Worm (Caenorhabditis elegans) whole organism, L4 larva: Measurements from ENCODE around the gene mtp-18.
A peak's percentile ranks its signal among the peaks of the same experiment; 100 is the strongest.

Experiments used
- F26F4.8 ChIP-seq: fragments of 200-800 bp; sonication (Bioruptor generic); conservative IDR thresholded peaks from 2 replicates; pipeline ENCODE4 v1.3.6; 2022; ENCODE audit warnings: missing genetic modification characterization, missing compliant biosample characterization
- F44E2.7 ChIP-seq: fragments of 200-800 bp; sonication (Bioruptor generic); IDR thresholded peaks from 2 replicates; pipeline ENCODE4 v2.1.2; 2022; ENCODE audit warnings: missing genetic modification characterization, missing compliant biosample characterization
- Y105C5A.15 ChIP-seq: fragments of 200-800 bp; sonication (Bioruptor generic); IDR thresholded peaks from 2 replicates; pipeline ENCODE4 v1.3.6; 2022; ENCODE audit warnings: missing genetic modification characterization, missing compliant biosample characterization
- Y48G9A.11 ChIP-seq: fragments of 200-800 bp; sonication (Bioruptor generic); IDR thresholded peaks from 2 replicates; pipeline ENCODE4 v1.3.6; 2022; ENCODE audit warnings: missing genetic modification reagents, missing genetic modification characterization, missing compliant biosample characterization
- Y75B8A.6 ChIP-seq: fragments of 200-800 bp; sonication (Bioruptor generic); IDR thresholded peaks from 2 replicates; pipeline ENCODE4 v1.3.6; 2022; ENCODE audit warnings: missing genetic modification reagents, missing genetic modification characterization, missing compliant biosample characterization
- ZK337.2 ChIP-seq: fragments of 200-800 bp; sonication (Bioruptor generic); IDR thresholded peaks from 2 replicates; pipeline ENCODE4 v1.3.6; 2022; ENCODE audit warnings: missing genetic modification reagents, missing genetic modification characterization, missing compliant biosample characterization
- aha-1 ChIP-seq: fragments of 150-350 bp; peaks from one replicate; lab custom pipeline; 2014; ENCODE audit warnings: missing biosample characterization, missing genetic modification characterization
- aly-2 ChIP-seq: sonication (generic microtip); optimal IDR thresholded peaks from 2 replicates; lab custom pipeline; 2018; ENCODE audit warnings: missing biosample characterization, missing genetic modification characterization
- attf-4 ChIP-seq: sonication (generic microtip); optimal IDR thresholded peaks from 3 replicates; lab custom pipeline; 2017; ENCODE audit warnings: missing biosample characterization, missing genetic modification characterization
- ceh-44 ChIP-seq: fragments of 200-800 bp; sonication (Bioruptor generic); IDR thresholded peaks from 2 replicates; pipeline ENCODE4 v1.3.6; 2022; ENCODE audit warnings: missing genetic modification reagents, missing genetic modification characterization, missing compliant biosample characterization
- ceh-62 ChIP-seq: sonication (generic microtip); optimal IDR thresholded peaks from 2 replicates; lab custom pipeline; 2017; ENCODE audit warnings: missing biosample characterization, missing genetic modification characterization
- ces-1 ChIP-seq: fragments of 150-350 bp; sonication (generic microtip); optimal IDR thresholded peaks from 4 replicates; lab custom pipeline; 2014; ENCODE audit warnings: missing biosample characterization, missing genetic modification reagents, missing genetic modification characterization
- ctbp-1 ChIP-seq: fragments of 200-800 bp; sonication (Bioruptor generic); IDR thresholded peaks from 2 replicates; pipeline ENCODE4 v1.3.6; 2022; ENCODE audit warnings: missing genetic modification reagents, missing genetic modification characterization, missing compliant biosample characterization
- daf-12 ChIP-seq: fragments of 150-350 bp; optimal IDR thresholded peaks from 2 replicates; lab custom pipeline; 2014; ENCODE audit warnings: missing biosample characterization, missing genetic modification reagents, missing genetic modification characterization
- daf-16 ChIP-seq, 3 experiments: sonication (generic microtip); optimal IDR thresholded peaks; 2 replicates each; lab custom pipeline; 2016 to 2017; ENCODE audit warnings: missing genetic modification characterization in 3 of 3, missing genetic modification reagents in 3 of 3, mild to moderate bottlenecking in 2 of 3, missing compliant biosample characterization in 2 of 3, missing biosample characterization in 1 of 3, moderate library complexity in 1 of 3
- daf-8 ChIP-seq: fragments of 200-800 bp; sonication (Bioruptor generic); IDR thresholded peaks from 2 replicates; pipeline ENCODE4 v1.3.6; 2022; ENCODE audit warnings: missing genetic modification characterization, missing compliant biosample characterization
- dmd-6 ChIP-seq: fragments of 200-800 bp; sonication (Bioruptor generic); IDR thresholded peaks from 2 replicates; pipeline ENCODE4 v1.3.6; 2022; ENCODE audit warnings: missing genetic modification reagents, missing genetic modification characterization, missing compliant biosample characterization
- dmd-9 ChIP-seq: fragments of 200-800 bp; sonication (Bioruptor generic); IDR thresholded peaks from 2 replicates; pipeline ENCODE4 v1.3.6; 2022; ENCODE audit warnings: missing genetic modification reagents, missing genetic modification characterization, missing compliant biosample characterization
- dve-1 ChIP-seq: sonication (generic microtip); optimal IDR thresholded peaks from 2 replicates; lab custom pipeline; 2017; ENCODE audit warnings: antibody characterized with exemption, mild to moderate bottlenecking, missing genetic modification characterization, missing compliant biosample characterization; ENCODE audit not compliant: insufficient read depth
- egl-43 ChIP-seq: fragments of 200-800 bp; sonication (Bioruptor generic); IDR thresholded peaks from 2 replicates; pipeline ENCODE4 v1.3.6; 2022; ENCODE audit warnings: missing genetic modification reagents, missing genetic modification characterization, missing compliant biosample characterization
- fkh-10 ChIP-seq: fragments of 150-350 bp; optimal IDR thresholded peaks from 2 replicates; lab custom pipeline; 2014; ENCODE audit warnings: missing biosample characterization, missing genetic modification reagents, missing genetic modification characterization
- hif-1 ChIP-seq, 2 experiments: sonication (generic microtip); optimal IDR thresholded peaks; 2 replicates each; lab custom pipeline; 2016 to 2017; ENCODE audit warnings: missing compliant biosample characterization in 2 of 2, missing genetic modification characterization in 2 of 2, missing genetic modification reagents in 2 of 2, missing genotype in 2 of 2, mild to moderate bottlenecking in 1 of 2
- hlh-11 ChIP-seq: fragments of 200-800 bp; sonication (Bioruptor generic); optimal IDR thresholded peaks from 2 replicates; lab custom pipeline; 2018; ENCODE audit warnings: mild to moderate bottlenecking, missing genetic modification characterization, missing compliant biosample characterization
- hlh-30 ChIP-seq: sonication (generic microtip); optimal IDR thresholded peaks from 2 replicates; lab custom pipeline; 2017; ENCODE audit warnings: antibody characterized with exemption, mild to moderate bottlenecking, missing genetic modification characterization, missing compliant biosample characterization; ENCODE audit not compliant: insufficient read depth
- jun-1 ChIP-seq: fragments of 150-350 bp; optimal IDR thresholded peaks from 2 replicates; lab custom pipeline; 2014; ENCODE audit warnings: missing biosample characterization, missing genetic modification reagents, missing genetic modification characterization
- lin-13 ChIP-seq: fragments of 150-350 bp; optimal IDR thresholded peaks from 2 replicates; lab custom pipeline; 2014; ENCODE audit warnings: missing biosample characterization, missing genetic modification reagents, missing genetic modification characterization
- lin-29 ChIP-seq: fragments of 200-800 bp; sonication (Bioruptor generic); IDR thresholded peaks from 2 replicates; pipeline ENCODE4 v1.3.6; 2022; ENCODE audit warnings: missing genetic modification reagents, missing genetic modification characterization, missing compliant biosample characterization
- lin-38 ChIP-seq: fragments of 200-800 bp; sonication (Bioruptor generic); IDR thresholded peaks from 2 replicates; pipeline ENCODE4 v1.3.6; 2022; ENCODE audit warnings: missing genetic modification reagents, missing genetic modification characterization, missing compliant biosample characterization
- madf-9 ChIP-seq: fragments of 200-800 bp; sonication (Bioruptor generic); conservative IDR thresholded peaks from 2 replicates; pipeline ENCODE4 v1.3.6; 2022; ENCODE audit warnings: missing genetic modification reagents, missing genetic modification characterization, missing compliant biosample characterization
- mxl-3 ChIP-seq: fragments of 200-800 bp; sonication (Bioruptor generic); optimal IDR thresholded peaks from 2 replicates; lab custom pipeline; 2018; ENCODE audit warnings: mild to moderate bottlenecking, missing genetic modification characterization, missing compliant biosample characterization
- nhr-10 ChIP-seq: fragments of 150-350 bp; optimal IDR thresholded peaks from 2 replicates; lab custom pipeline; 2014; ENCODE audit warnings: missing biosample characterization, missing genetic modification characterization
- nhr-102 ChIP-seq: sonication (generic microtip); optimal IDR thresholded peaks from 2 replicates; lab custom pipeline; 2016; ENCODE audit warnings: mild to moderate bottlenecking, missing genetic modification characterization, moderate library complexity, missing compliant biosample characterization
- nhr-11 ChIP-seq: fragments of 150-350 bp; optimal IDR thresholded peaks from 2 replicates; lab custom pipeline; 2014; ENCODE audit warnings: missing biosample characterization, missing genetic modification characterization
- nhr-25 ChIP-seq: sonication (generic microtip); optimal IDR thresholded peaks from 2 replicates; lab custom pipeline; 2017; ENCODE audit warnings: missing genetic modification characterization, mild to moderate bottlenecking, missing compliant biosample characterization, antibody characterized with exemption, moderate library complexity, borderline replicate concordance; ENCODE audit not compliant: insufficient read depth
- nhr-28 ChIP-seq: fragments of 150-350 bp; optimal IDR thresholded peaks from 2 replicates; lab custom pipeline; 2014; ENCODE audit warnings: missing biosample characterization, missing genetic modification characterization
- nhr-41 ChIP-seq: fragments of 200-800 bp; sonication (Bioruptor generic); IDR thresholded peaks from 2 replicates; pipeline ENCODE4 v1.3.6; 2022; ENCODE audit warnings: missing genetic modification reagents, missing genetic modification characterization, missing compliant biosample characterization
- nhr-48 ChIP-seq: sonication (generic microtip); optimal IDR thresholded peaks from 2 replicates; lab custom pipeline; 2016; ENCODE audit warnings: mild to moderate bottlenecking, missing genetic modification characterization, missing compliant biosample characterization
- nhr-76 ChIP-seq: fragments of 150-350 bp; optimal IDR thresholded peaks from 2 replicates; lab custom pipeline; 2014; ENCODE audit warnings: missing biosample characterization, missing genetic modification characterization
- pha-4 ChIP-seq, 2 experiments: fragments of 150-350 bp in 1 of 2; fragments of 200-800 bp in 1 of 2; sonication (Bioruptor generic) in 1 of 2; IDR thresholded peaks in 1 of 2; optimal IDR thresholded peaks in 1 of 2; 2 replicates each; pipeline versions ENCODE4 v1.3.6 to Lab custom; 2014 to 2022; ENCODE audit warnings: missing genetic modification characterization in 2 of 2, missing genetic modification reagents in 2 of 2, missing biosample characterization in 1 of 2, missing compliant biosample characterization in 1 of 2
- pqm-1 ChIP-seq: sonication (generic microtip); optimal IDR thresholded peaks from 2 replicates; lab custom pipeline; 2017; ENCODE audit warnings: missing biosample characterization, missing genetic modification characterization
- rbr-2 ChIP-seq: sonication (generic microtip); optimal IDR thresholded peaks from 2 replicates; lab custom pipeline; 2016; ENCODE audit warnings: missing genotype, missing genetic modification characterization, missing compliant biosample characterization
- set-16 ChIP-seq: fragments of 200-800 bp; sonication (Bioruptor generic); IDR thresholded peaks from 2 replicates; pipeline ENCODE4 v1.3.6; 2022; ENCODE audit warnings: missing genetic modification reagents, missing genetic modification characterization, missing compliant biosample characterization
- skn-1 ChIP-seq: fragments of 150-350 bp; optimal IDR thresholded peaks from 2 replicates; lab custom pipeline; 2014; ENCODE audit warnings: missing biosample characterization, missing genetic modification characterization
- snpc-1.2 ChIP-seq: fragments of 200-800 bp; sonication (Bioruptor generic); IDR thresholded peaks from 2 replicates; pipeline ENCODE4 v1.3.6; 2022; ENCODE audit warnings: missing genetic modification reagents, missing genetic modification characterization, missing compliant biosample characterization
- snpc-4 ChIP-seq: fragments of 150-350 bp; optimal IDR thresholded peaks from 2 replicates; lab custom pipeline; 2014; ENCODE audit warnings: missing biosample characterization, missing genetic modification characterization
- spr-3 ChIP-seq: fragments of 200-800 bp; sonication (Bioruptor generic); optimal IDR thresholded peaks from 2 replicates; lab custom pipeline; 2018; ENCODE audit warnings: mild to moderate bottlenecking, missing genetic modification characterization, missing compliant biosample characterization
- unc-62 ChIP-seq, 3 experiments: fragments of 150-350 bp in 1 of 3; sonication (generic microtip); optimal IDR thresholded peaks in 2 of 3; peaks in 1 of 3; 1 replicate in 1 of 3; 2 replicates in 2 of 3; lab custom pipeline; 2014 to 2017; ENCODE audit warnings: missing biosample characterization in 3 of 3, missing genetic modification characterization in 3 of 3, missing genetic modification reagents in 3 of 3, missing genotype in 1 of 3
- vab-7 ChIP-seq: fragments of 200-800 bp; sonication (Bioruptor generic); IDR thresholded peaks from 2 replicates; pipeline ENCODE4 v1.3.6; 2022; ENCODE audit warnings: missing genetic modification reagents, missing genetic modification characterization, missing compliant biosample characterization

mtp-18 gene

ce11 chrX:6207687-6208088 is 1.5 kb upstream of the mtp-18 start, which contains the start of gene T13C5.6 (continued):
- TF ChIP-seq snpc-4 (tag; lab: Kevin White, UChicago) (no peak), nhr-25 (tag; lab: Kevin White, UChicago) (peak; percentile 50), spr-3 (GFP tag; lab: Kevin White, UChicago) (peak; percentile 89), ceh-44 (GFP tag; lab: Robert Waterston, UW) (peak; percentile 79; the same call in 1 of the 2 replicates), rbr-2 (peak; percentile 94), jun-1 (tag; lab: Kevin White, UChicago) (peak; percentile 80), madf-9 (peak; percentile 84), Y105C5A.15 (peak; percentile 60; the same call in 1 of the 2 replicates), nhr-76 (tag; lab: Kevin White, UChicago) (no peak), attf-4 (tag; lab: Kevin White, UChicago) (no peak), nhr-28 (tag; lab: Kevin White, UChicago) (peak; percentile 78), daf-12 (tag; lab: Kevin White, UChicago) (no peak), fkh-10 (GFP tag; lab: Kevin White, UChicago) (peak; percentile 92), aly-2 (tag; lab: Kevin White, UChicago) (no peak), ces-1 (GFP tag; lab: Kevin White, UChicago) (peak; percentile 66), dve-1 (peak; percentile 92), skn-1 (tag; lab: Kevin White, UChicago) (no peak), vab-7 (GFP tag; lab: Robert Waterston, UW) (peak; percentile 75), F26F4.8 (GFP tag; lab: Robert Waterston, UW) (peak; percentile 85), egl-43 (GFP tag; lab: Robert Waterston, UW) (peak; percentile 98), lin-29 (GFP tag; lab: Robert Waterston, UW) (peak; percentile 78; the same call in 1 of the 2 replicates), ceh-62 (tag; lab: Kevin White, UChicago) (no peak), Y75B8A.6 (0 out of 2 replicates have a peak, but pooled peaks have one; percentile 72), pqm-1 (peak; percentile 52), dmd-6 (GFP tag; lab: Robert Waterston, UW) (peak; percentile 88), lin-13 (peak; percentile 92), mxl-3 (GFP tag; lab: Kevin White, UChicago) (peak; percentile 89), Y48G9A.11 (GFP tag; lab: Robert Waterston, UW) (peak; percentile 70), dmd-9 (GFP tag; lab: Robert Waterston, UW) (peak; percentile 84), ZK337.2 (GFP tag; lab: Robert Waterston, UW) (peak; percentile 91), daf-8 (GFP tag; lab: Robert Waterston, UW) (0 out of 2 replicates have a peak, but pooled peaks have one; percentile 27)

- no peak for TF ChIP-seq F44E2.7
- no peak for TF ChIP-seq nhr-11 (tag; lab: Kevin White, UChicago)
- TF ChIP-seq nhr-102: no peak
- peak in 1 of 2 experiments; percentile 90 for TF ChIP-seq unc-62 (GFP tag; optimal IDR thresholded peaks at IDR 0.05 in 1 of 2; lab: Kevin White, UChicago)
- no peak for TF ChIP-seq unc-62 (tag; optimal IDR thresholded peaks at IDR 0.05; lab: Kevin White, UChicago)
- no peak for TF ChIP-seq nhr-41 (GFP tag; lab: Robert Waterston, UW)
Observed at ce11 chrX:6205325-6205724, 880 bp downstream of the mtp-18 start.

ce11 chrX:6204696-6205232 is 1.4 kb downstream of the mtp-18 start, which contains the start of gene bca-1:
Gene bca-1 (minus strand): TSS chrX:6204746.
- TF ChIP-seq nhr-48 (tag; lab: Kevin White, UChicago) (peak; percentile 46), pha-4 (GFP tag; IDR thresholded peaks at IDR 0.05; lab: Robert Waterston, UW) (no peak), pha-4 (tag; optimal IDR thresholded peaks at IDR 0.05; lab: Kevin White, UChicago) (peak; percentile 5), aha-1 (tag; lab: Kevin White, UChicago) (peak; percentile 77), nhr-10 (tag; lab: Kevin White, UChicago) (peak; percentile 64), daf-16 (GFP tag; optimal IDR thresholded peaks at IDR 0.05; lab: Kevin White, UChicago) (peak in 1 of 2 experiments; percentile 22), daf-16 (tag; optimal IDR thresholded peaks at IDR 0.05; lab: Kevin White, UChicago) (peak; percentile 53), snpc-1.2 (GFP tag; lab: Robert Waterston, UW) (no peak), hlh-30 (tag; lab: Kevin White, UChicago) (peak; percentile 84), lin-38 (GFP tag; lab: Robert Waterston, UW) (no peak), ctbp-1 (no peak), hif-1 (tag; optimal IDR thresholded peaks at IDR 0.05; lab: Kevin White, UChicago) (peak in 1 of 2 experiments; percentile 24), set-16 (GFP tag; lab: Robert Waterston, UW) (no peak), hlh-11 (tag; lab: Kevin White, UChicago) (peak; percentile 65)
